Fruit fly (Drosophila melanogaster): Measurements from ENCODE around the gene Rpt3.
A peak's percentile ranks its signal among the peaks of the same experiment; 100 is the strongest.

Gene Rpt3

dm6 chrX:11153826-11154510 lies 29.1 kb downstream of the Rpt3 start, which contains the start of the genes rtv and Dlic (continued):
- TF ChIP-seq Dip2 (GFP tag; IDR thresholded peaks at IDR 0.05) (no peak), tin (GFP tag; optimal IDR thresholded peaks at IDR 0.05) (peak; percentile 40), ssp (GFP tag; IDR thresholded peaks at IDR 0.05) (peak; percentile 52), CG3726 (GFP tag; IDR thresholded peaks at IDR 0.05) (no peak), CHES-1-like (GFP tag; optimal IDR thresholded peaks at IDR 0.05) (no peak), salm (tag; optimal IDR thresholded peaks at IDR 0.05) (no peak), mam (GFP tag; optimal IDR thresholded peaks at IDR 0.05) (peak; percentile 33), Nf-YB (GFP tag; optimal IDR thresholded peaks at IDR 0.05) (no peak), CG9727 (GFP tag; optimal IDR thresholded peaks at IDR 0.05) (peak; percentile 24), NC2β (GFP tag; optimal IDR thresholded peaks at IDR 0.05) (peak; percentile 11), CG11456 (GFP tag; IDR thresholded peaks at IDR 0.05) (peak; percentile 73; the same call in 2 of the 3 replicates), al (GFP tag; IDR thresholded peaks at IDR 0.05) (no peak), CG7839 (tag; optimal IDR thresholded peaks at IDR 0.05) (peak; percentile 15), gce (GFP tag; IDR thresholded peaks at IDR 0.05) (no peak), trem (tag; optimal IDR thresholded peaks at IDR 0.05) (peak; percentile 46), Sox102F (GFP tag; optimal IDR thresholded peaks at IDR 0.05) (peak; percentile 32), Atf6 (GFP tag; IDR thresholded peaks at IDR 0.05) (no peak), chn (GFP tag; optimal IDR thresholded peaks at IDR 0.05) (peak; percentile 1), dan (GFP tag; IDR thresholded peaks at IDR 0.05) (no peak), Bgb (GFP tag; IDR thresholded peaks at IDR 0.05; ENCODE audit: partially characterized antibody) (peak; percentile 57; the same call in 1 of the 2 replicates), CoRest (tag; optimal IDR thresholded peaks at IDR 0.05) (peak; percentile 51), slou (GFP tag; optimal IDR thresholded peaks at IDR 0.05) (no peak), esg (GFP tag; conservative IDR thresholded peaks at IDR 0.05) (no peak), CG32532 (GFP tag; IDR thresholded peaks at IDR 0.05) (peak; percentile 48; the same call in 1 of the 2 replicates), CG10267 (tag; optimal IDR thresholded peaks at IDR 0.05) (peak; percentile 49), NFAT (GFP tag; IDR thresholded peaks at IDR 0.05) (peak; percentile 43; the same call in 1 of the 2 replicates), CG4360 (GFP tag; IDR thresholded peaks at IDR 0.05) (no peak), crol (GFP tag; IDR thresholded peaks at IDR 0.05) (peak; percentile 64), lola (GFP tag; optimal IDR thresholded peaks at IDR 0.05) (no peak), jigr1 (GFP tag; IDR thresholded peaks at IDR 0.05) (no peak), nerfin-1 (tag; optimal IDR thresholded peaks at IDR 0.05) (peak; percentile 74), CG10147 (GFP tag; optimal IDR thresholded peaks at IDR 0.05) (no peak), az2 (GFP tag; optimal IDR thresholded peaks at IDR 0.05) (peak; percentile 29), CG2678 (tag; optimal IDR thresholded peaks at IDR 0.05) (peak; percentile 3), CG8290 (GFP tag; optimal IDR thresholded peaks at IDR 0.05) (peak; percentile 52), CG8290 (tag; optimal IDR thresholded peaks at IDR 0.05) (peak; percentile 17 to 23), CG12744 (GFP tag; optimal IDR thresholded peaks at IDR 0.05) (no peak), gsb-n (tag; optimal IDR thresholded peaks at IDR 0.05) (peak; percentile 20), CTCF (GFP tag; optimal IDR thresholded peaks at IDR 0.05) (peak; percentile 98), CG1647 (GFP tag; optimal IDR thresholded peaks at IDR 0.05) (peak; percentile 1), pnt (GFP tag; optimal IDR thresholded peaks at IDR 0.05) (peak; percentile 15), CG2129 (GFP tag; IDR thresholded peaks at IDR 0.05; ENCODE audit: partially characterized antibody) (peak; percentile 76), Myb (GFP tag; optimal IDR thresholded peaks at IDR 0.05) (peak; percentile 29), HmgD (GFP tag; optimal IDR thresholded peaks at IDR 0.05) (peak; percentile 21), Camta (GFP tag; optimal IDR thresholded peaks at IDR 0.05) (peak; percentile 14), Ets65A (GFP tag) (peak; percentile 85), CG15696 (tag; optimal IDR thresholded peaks at IDR 0.05) (peak; percentile 21), dpn (GFP tag; optimal IDR thresholded peaks at IDR 0.05) (peak; percentile 8 to 30), CG30431 (GFP tag; optimal IDR thresholded peaks at IDR 0.05) (no peak), Xbp1 (GFP tag; optimal IDR thresholded peaks at IDR 0.05) (peak; percentile 47), CG30020 (tag; optimal IDR thresholded peaks at IDR 0.05) (peak; percentile 56)
